Worm (Caenorhabditis elegans) whole organism, young adult: ENCODE results near the gene npr-2.

ENCODE experiments used
- B0261.1 ChIP-seq: sonication (generic microtip); optimal IDR thresholded peaks from 2 replicates; lab custom pipeline; 2016; ENCODE audit warnings: mild to moderate bottlenecking, missing genetic modification characterization, moderate library complexity, missing compliant biosample characterization
- D2030.7 ChIP-seq: fragments of 200-800 bp; sonication (Bioruptor generic); IDR thresholded peaks from 2 replicates; pipeline ENCODE4 v1.3.6; 2022; ENCODE audit warnings: missing genetic modification reagents, missing genetic modification characterization, missing compliant biosample characterization
- F22D6.2 ChIP-seq: sonication (generic microtip); optimal IDR thresholded peaks from 2 replicates; lab custom pipeline; 2016; ENCODE audit warnings: mild to moderate bottlenecking, missing genetic modification characterization, missing compliant biosample characterization
- F23B12.7 ChIP-seq: sonication (generic microtip); optimal IDR thresholded peaks from 2 replicates; lab custom pipeline; 2017; ENCODE audit warnings: missing genetic modification characterization, mild to moderate bottlenecking, missing compliant biosample characterization, antibody characterized with exemption, moderate library complexity; ENCODE audit not compliant: insufficient read depth
- F49E8.2 ChIP-seq: sonication (generic microtip); optimal IDR thresholded peaks from 3 replicates; lab custom pipeline; 2017; ENCODE audit warnings: missing genetic modification characterization, mild to moderate bottlenecking, missing compliant biosample characterization, antibody characterized with exemption, moderate library complexity; ENCODE audit not compliant: insufficient read depth
- F55B11.4 ChIP-seq: sonication (generic microtip); optimal IDR thresholded peaks from 2 replicates; lab custom pipeline; 2016; ENCODE audit warnings: missing compliant biosample characterization, missing genetic modification characterization, borderline replicate concordance; ENCODE audit not compliant: insufficient read depth
- Y56A3A.18 ChIP-seq: fragments of 200-800 bp; sonication (Bioruptor generic); IDR thresholded peaks from 2 replicates; pipeline ENCODE4 v1.3.6; 2022; ENCODE audit warnings: missing genetic modification reagents, missing genetic modification characterization, missing compliant biosample characterization
- akir-1 ChIP-seq: fragments of 200-800 bp; sonication (Bioruptor generic); optimal IDR thresholded peaks from 2 replicates; lab custom pipeline; 2018; ENCODE audit warnings: mild to moderate bottlenecking, missing genetic modification characterization, moderate library complexity, missing compliant biosample characterization
- aptf-2 ChIP-seq: fragments of 200-800 bp; sonication (Bioruptor generic); conservative IDR thresholded peaks from 2 replicates; pipeline ENCODE4 v1.3.6; 2022; ENCODE audit warnings: missing genetic modification reagents, missing genetic modification characterization, missing compliant biosample characterization
- aptf-3 ChIP-seq: fragments of 200-800 bp; sonication (Bioruptor generic); IDR thresholded peaks from 2 replicates; pipeline ENCODE4 v1.3.6; 2022; ENCODE audit warnings: missing genetic modification characterization, missing compliant biosample characterization
- atf-7 ChIP-seq: sonication (generic microtip); optimal IDR thresholded peaks from 2 replicates; lab custom pipeline; 2017; ENCODE audit warnings: mild to moderate bottlenecking, missing genetic modification characterization, missing compliant biosample characterization
- attf-6 ChIP-seq: fragments of 200-800 bp; sonication (Bioruptor generic); IDR thresholded peaks from 2 replicates; pipeline ENCODE4 v1.3.6; 2022; ENCODE audit warnings: missing genetic modification reagents, missing genetic modification characterization, missing compliant biosample characterization
- cebp-1 ChIP-seq, 2 experiments: fragments of 200-800 bp in 1 of 2; sonication (Bioruptor generic) in 1 of 2; sonication (generic microtip) in 1 of 2; IDR thresholded peaks in 1 of 2; optimal IDR thresholded peaks in 1 of 2; 2 replicates each; pipeline versions ENCODE4 v1.3.6 to Lab custom; 2017 to 2022; ENCODE audit warnings: missing compliant biosample characterization in 2 of 2, missing genetic modification characterization in 2 of 2, mild to moderate bottlenecking in 1 of 2, missing genetic modification reagents in 1 of 2, moderate library complexity in 1 of 2
- dox-1 ChIP-seq: fragments of 200-800 bp; sonication (Bioruptor generic); IDR thresholded peaks from 2 replicates; pipeline ENCODE4 v1.3.6; 2022; ENCODE audit warnings: missing genetic modification reagents, missing genetic modification characterization, missing compliant biosample characterization
- dpl-1 ChIP-seq: fragments of 150-350 bp; optimal IDR thresholded peaks from 2 replicates; lab custom pipeline; 2014; ENCODE audit warnings: missing biosample characterization, missing genetic modification reagents, missing genetic modification characterization
- efl-1 ChIP-seq: fragments of 150-350 bp; optimal IDR thresholded peaks from 2 replicates; lab custom pipeline; 2014; ENCODE audit warnings: missing biosample characterization, missing genetic modification reagents, missing genetic modification characterization
- egl-44 ChIP-seq: fragments of 200-800 bp; sonication (Bioruptor generic); IDR thresholded peaks from 2 replicates; pipeline ENCODE4 v1.3.6; 2022; ENCODE audit warnings: missing genetic modification reagents, missing genetic modification characterization, missing compliant biosample characterization
- gei-17 ChIP-seq: fragments of 200-800 bp; sonication (Bioruptor generic); optimal IDR thresholded peaks from 2 replicates; lab custom pipeline; 2018; ENCODE audit warnings: mild to moderate bottlenecking, missing genetic modification characterization, missing compliant biosample characterization
- hrde-1 ChIP-seq: sonication (generic microtip); optimal IDR thresholded peaks from 2 replicates; lab custom pipeline; 2016; ENCODE audit warnings: missing genetic modification characterization, mild to moderate bottlenecking, missing compliant biosample characterization, moderate library complexity, missing genotype, missing genetic modification reagents, borderline replicate concordance
- hsf-1 ChIP-seq: fragments of 200-800 bp; sonication (Bioruptor generic); IDR thresholded peaks from 2 replicates; pipeline ENCODE4 v1.3.6; 2022; ENCODE audit warnings: missing genetic modification reagents, missing genetic modification characterization, missing compliant biosample characterization
- let-607 ChIP-seq, 2 experiments: fragments of 200-800 bp in 1 of 2; sonication (Bioruptor generic) in 1 of 2; sonication (generic microtip) in 1 of 2; optimal IDR thresholded peaks; 2 replicates each; lab custom pipeline; 2016 to 2018; ENCODE audit warnings: mild to moderate bottlenecking in 2 of 2, missing compliant biosample characterization in 2 of 2, missing genetic modification characterization in 2 of 2, moderate library complexity in 2 of 2, missing genotype in 1 of 2
- lir-1 ChIP-seq: fragments of 200-800 bp; sonication (Bioruptor generic); conservative IDR thresholded peaks from 2 replicates; pipeline ENCODE4 v1.3.6; 2022; ENCODE audit warnings: missing genetic modification reagents, missing genetic modification characterization, missing compliant biosample characterization
- madf-6 ChIP-seq: fragments of 200-800 bp; sonication (Bioruptor generic); IDR thresholded peaks from 2 replicates; pipeline ENCODE4 v1.3.6; 2022; ENCODE audit warnings: missing genetic modification reagents, missing genetic modification characterization, missing compliant biosample characterization
- madf-8 ChIP-seq: fragments of 200-800 bp; sonication (Bioruptor generic); conservative IDR thresholded peaks from 2 replicates; pipeline ENCODE4 v1.3.6; 2022; ENCODE audit warnings: missing genetic modification reagents, missing genetic modification characterization, missing compliant biosample characterization
- nhr-120 ChIP-seq: fragments of 200-800 bp; sonication (Bioruptor generic); IDR thresholded peaks from 2 replicates; pipeline ENCODE4 v1.3.6; 2022; ENCODE audit warnings: missing genetic modification characterization, missing compliant biosample characterization
- nhr-27 ChIP-seq: fragments of 200-800 bp; sonication (Bioruptor generic); optimal IDR thresholded peaks from 2 replicates; lab custom pipeline; 2018; ENCODE audit warnings: mild to moderate bottlenecking, missing genetic modification characterization, moderate library complexity, missing compliant biosample characterization
- nhr-80 ChIP-seq: sonication (generic microtip); optimal IDR thresholded peaks from 2 replicates; lab custom pipeline; 2016; ENCODE audit warnings: missing genetic modification characterization, missing compliant biosample characterization
- pbrm-1 ChIP-seq: fragments of 200-800 bp; sonication (Bioruptor generic); IDR thresholded peaks from 2 replicates; pipeline ENCODE4 v1.3.6; 2022; ENCODE audit warnings: missing genetic modification reagents, missing genetic modification characterization, missing compliant biosample characterization
- rec-8 ChIP-seq, 2 experiments: sonication (generic microtip); optimal IDR thresholded peaks; 2 replicates each; lab custom pipeline; 2016; ENCODE audit warnings: mild to moderate bottlenecking in 2 of 2, missing genetic modification characterization in 2 of 2, missing genetic modification reagents in 2 of 2, missing genotype in 2 of 2, missing biosample characterization in 1 of 2, missing compliant biosample characterization in 1 of 2, moderate library complexity in 1 of 2
- somi-1 ChIP-seq: fragments of 200-800 bp; sonication (Bioruptor generic); optimal IDR thresholded peaks from 2 replicates; lab custom pipeline; 2018; ENCODE audit warnings: mild to moderate bottlenecking, missing genetic modification characterization, missing compliant biosample characterization
- tbp1 ChIP-seq: fragments of 200-800 bp; sonication (Bioruptor generic); optimal IDR thresholded peaks from 2 replicates; lab custom pipeline; 2018; ENCODE audit warnings: mild to moderate bottlenecking, missing genetic modification characterization, missing compliant biosample characterization
- unc-130 ChIP-seq: sonication (generic microtip); optimal IDR thresholded peaks from 2 replicates; lab custom pipeline; 2016; ENCODE audit warnings: missing genetic modification reagents, missing genetic modification characterization, missing compliant biosample characterization
- unc-62 ChIP-seq: fragments of 150-350 bp; optimal IDR thresholded peaks from 2 replicates; lab custom pipeline; 2014; ENCODE audit warnings: missing biosample characterization, missing genetic modification reagents, missing genetic modification characterization
- xnd-1 ChIP-seq: sonication (generic microtip); optimal IDR thresholded peaks from 2 replicates; lab custom pipeline; 2016; ENCODE audit warnings: missing genotype, missing genetic modification reagents, missing genetic modification characterization, missing compliant biosample characterization
- ztf-18 ChIP-seq: sonication (generic microtip); optimal IDR thresholded peaks from 2 replicates; lab custom pipeline; 2016; ENCODE audit warnings: missing genotype, mild to moderate bottlenecking, missing genetic modification characterization, missing compliant biosample characterization
- ztf-22 ChIP-seq: fragments of 200-800 bp; sonication (Bioruptor generic); optimal IDR thresholded peaks from 2 replicates; lab custom pipeline; 2018; ENCODE audit warnings: mild to moderate bottlenecking, missing genetic modification characterization, moderate library complexity, missing compliant biosample characterization

The npr-2 gene

ce11 chrIV:9545986-9546385 is 33.9 kb downstream of the npr-2 start, which contains the start of gene T05A1.5:
Gene T05A1.5, plus strand, starts transcription at chrIV:9546286.
- no peak for TF ChIP-seq dpl-1 (GFP tag; lab: Kevin White, UChicago)
- no peak for TF ChIP-seq efl-1 (GFP tag; lab: Kevin White, UChicago)
- no peak for TF ChIP-seq ztf-18 (tag; lab: Kevin White, UChicago)
- no peak for TF ChIP-seq madf-8 (GFP tag; lab: Robert Waterston, UW)
- TF ChIP-seq D2030.7 (GFP tag; lab: Robert Waterston, UW) = no peak
- TF ChIP-seq hsf-1 (GFP tag; lab: Robert Waterston, UW) = no peak
- no peak for TF ChIP-seq F55B11.4 (tag; lab: Kevin White, UChicago)
- TF ChIP-seq attf-6 (GFP tag; lab: Robert Waterston, UW) = no peak
- no peak for TF ChIP-seq B0261.1
- TF ChIP-seq gei-17 (GFP tag; lab: Kevin White, UChicago) = no peak
- no peak for TF ChIP-seq cebp-1 (GFP tag; IDR thresholded peaks at IDR 0.05; lab: Robert Waterston, UW)
- TF ChIP-seq cebp-1 (tag; optimal IDR thresholded peaks at IDR 0.05; lab: Kevin White, UChicago) = no peak
- TF ChIP-seq F22D6.2 (tag; lab: Kevin White, UChicago) = no peak

ce11 chrIV:9540342-9540856 is 39.5 kb downstream of the npr-2 start, which contains the start of gene fbl-1:
Gene fbl-1, plus strand, starts transcription at chrIV:9540806.
- TF ChIP-seq nhr-80 (tag; lab: Kevin White, UChicago) (peak; percentile 47), unc-130 (GFP tag; lab: Kevin White, UChicago) (no peak)

- TF ChIP-seq unc-62 (GFP tag; lab: Kevin White, UChicago) (peak; percentile 45), let-607 (tag; optimal IDR thresholded peaks at IDR 0.05; lab: Kevin White, UChicago) (peak; percentile 14 to 77), F49E8.2 (tag; lab: Kevin White, UChicago) (no peak), nhr-80 (tag; lab: Kevin White, UChicago) (peak; percentile 61), somi-1 (GFP tag; lab: Kevin White, UChicago) (no peak), egl-44 (GFP tag; lab: Robert Waterston, UW) (0 out of 2 replicates have a peak, but pooled peaks have one; percentile 10), aptf-2 (GFP tag; lab: Robert Waterston, UW) (no peak)
- TF ChIP-seq, all 124 proteins: peak for 4
Measured at ce11 chrIV:9538214-9538613, 41.7 kb downstream of the npr-2 start.

- TF ChIP-seq akir-1 = no peak
- TF ChIP-seq hrde-1 = no peak
- peak; percentile 38 for TF ChIP-seq unc-62 (GFP tag; lab: Kevin White, UChicago)
- TF ChIP-seq let-607 (tag; optimal IDR thresholded peaks at IDR 0.05; lab: Kevin White, UChicago) = peak in 1 of 2 experiments; percentile 13
- TF ChIP-seq nhr-80 (tag; lab: Kevin White, UChicago) = peak; percentile 89
- TF ChIP-seq pbrm-1 = no peak
Measured at ce11 chrIV:9537500-9537899, 42.4 kb downstream of the npr-2 start.

- no peak for TF ChIP-seq atf-7
- TF ChIP-seq akir-1 = no peak
- TF ChIP-seq aptf-3 (GFP tag; lab: Robert Waterston, UW) = no peak
- no peak for TF ChIP-seq F49E8.2 (tag; lab: Kevin White, UChicago)
- no peak for TF ChIP-seq rec-8 (tag; optimal IDR thresholded peaks at IDR 0.05; lab: Kevin White, UChicago)
- TF ChIP-seq tbp1 (GFP tag; lab: Kevin White, UChicago) = no peak
- no peak for TF ChIP-seq ztf-22 (GFP tag; lab: Kevin White, UChicago)
- no peak for TF ChIP-seq nhr-120 (GFP tag; lab: Robert Waterston, UW)
- no peak for TF ChIP-seq dox-1 (GFP tag; lab: Robert Waterston, UW)
- no peak for TF ChIP-seq lir-1
- no peak for TF ChIP-seq nhr-27 (tag; lab: Kevin White, UChicago)
- TF ChIP-seq D2030.7 (GFP tag; lab: Robert Waterston, UW) = no peak
- TF ChIP-seq madf-6 (GFP tag; lab: Robert Waterston, UW) = no peak
- no peak for TF ChIP-seq Y56A3A.18
- TF ChIP-seq xnd-1 (tag; lab: Kevin White, UChicago) = no peak
- no peak for TF ChIP-seq F23B12.7
Measured at ce11 chrIV:9536124-9536523, 43.8 kb downstream of the npr-2 start.
